Worm (Caenorhabditis elegans): ENCODE results near the gene rps-18.

ce11 chrIV:14872320-14872719, 46.8 kb downstream of the rps-18 start:
- no peak for TF ChIP-seq unc-39 (tag; optimal IDR thresholded peaks at IDR 0.05)
- no peak for TF ChIP-seq snpc-4 (tag; optimal IDR thresholded peaks at IDR 0.05)
- no peak for TF ChIP-seq mab-5 (tag; optimal IDR thresholded peaks at IDR 0.05)
- peak; percentile 87 for TF ChIP-seq pha-4 (tag; optimal IDR thresholded peaks at IDR 0.05)
- no peak for TF ChIP-seq nhr-76 (tag; optimal IDR thresholded peaks at IDR 0.05)
- no peak for TF ChIP-seq elt-3 (tag; optimal IDR thresholded peaks at IDR 0.05)
- TF ChIP-seq blmp-1 (tag; optimal IDR thresholded peaks at IDR 0.05): no peak
- no peak for TF ChIP-seq nhr-12 (tag; optimal IDR thresholded peaks at IDR 0.05)
- no peak for TF ChIP-seq ces-1 (GFP tag; optimal IDR thresholded peaks at IDR 0.05)
- no peak for TF ChIP-seq nhr-28 (tag; optimal IDR thresholded peaks at IDR 0.05)
- peak; percentile 17 for TF ChIP-seq mls-2 (tag; optimal IDR thresholded peaks at IDR 0.05)
- TF ChIP-seq ztf-11 (tag; optimal IDR thresholded peaks at IDR 0.05): no peak
- TF ChIP-seq nhr-237 (tag; optimal IDR thresholded peaks at IDR 0.05): no peak
